Fruit fly (Drosophila melanogaster): ENCODE results near the gene kek5.

kek5 gene

DNA sequence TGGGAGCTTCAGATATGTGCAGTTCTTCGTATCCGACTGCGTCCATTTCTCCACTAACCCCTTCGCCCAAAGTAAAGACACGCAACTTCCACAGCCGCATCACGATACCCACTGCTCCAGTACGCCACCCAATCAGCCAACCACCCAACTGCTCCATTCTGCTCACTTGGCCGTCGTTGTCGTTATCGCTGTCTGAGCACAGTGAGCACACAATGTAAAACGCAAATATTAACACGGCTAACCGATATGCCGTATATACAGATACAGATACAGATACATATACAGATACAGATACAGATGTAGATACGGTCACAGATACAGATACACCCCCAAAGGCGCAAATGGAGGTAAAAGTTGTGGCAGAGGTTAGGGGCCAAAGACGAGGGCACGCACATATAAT is 22.5 kb downstream of the kek5 start (continued):
- TF ChIP-seq croc (GFP tag; conservative IDR thresholded peaks at IDR 0.05) (no peak), CG7987 (GFP tag; optimal IDR thresholded peaks at IDR 0.05) (peak; percentile 19), CG2678 (tag; optimal IDR thresholded peaks at IDR 0.05) (peak; percentile 7), HLH3B (GFP tag; IDR thresholded peaks at IDR 0.05) (no peak), CG4707 (GFP tag; optimal IDR thresholded peaks at IDR 0.05) (no peak), CG18619 (GFP tag; optimal IDR thresholded peaks at IDR 0.05) (no peak), Ptx1 (GFP tag; IDR thresholded peaks at IDR 0.05) (no peak), trh (GFP tag; optimal IDR thresholded peaks at IDR 0.05) (no peak), CG1647 (GFP tag; optimal IDR thresholded peaks at IDR 0.05) (no peak), gcm2 (GFP tag; optimal IDR thresholded peaks at IDR 0.05) (no peak), Max (GFP tag; optimal IDR thresholded peaks at IDR 0.05) (no peak), aop (GFP tag; IDR thresholded peaks at IDR 0.05) (no peak), fu2 (GFP tag; optimal IDR thresholded peaks at IDR 0.05) (no peak), CG8359 (GFP tag; optimal IDR thresholded peaks at IDR 0.05; ENCODE audit: borderline replicate concordance) (no peak), CG17328 (GFP tag; IDR thresholded peaks at IDR 0.05) (no peak), ac (GFP tag; optimal IDR thresholded peaks at IDR 0.05) (no peak), usp (GFP tag; optimal IDR thresholded peaks at IDR 0.05) (no peak), Hr39 (optimal IDR thresholded peaks at IDR 0.05) (no peak), dimm (GFP tag; IDR thresholded peaks at IDR 0.05) (no peak), CG4730 (GFP tag; IDR thresholded peaks at IDR 0.05) (no peak), D19A (tag; optimal IDR thresholded peaks at IDR 0.05) (no peak), CG15514 (GFP tag; optimal IDR thresholded peaks at IDR 0.05) (no peak), dan (GFP tag; IDR thresholded peaks at IDR 0.05) (no peak), slou (GFP tag; optimal IDR thresholded peaks at IDR 0.05) (no peak), chm (GFP tag; IDR thresholded peaks at IDR 0.05) (0 out of 2 replicates have a peak, but pooled peaks have one; percentile 13), CG7928 (GFP tag; optimal IDR thresholded peaks at IDR 0.05) (no peak), eve (GFP tag; optimal IDR thresholded peaks at IDR 0.05) (no peak), CG17359 (tag; optimal IDR thresholded peaks at IDR 0.05) (peak; percentile 13), az2 (GFP tag; optimal IDR thresholded peaks at IDR 0.05) (no peak), CG17385 (GFP tag; optimal IDR thresholded peaks at IDR 0.05) (peak; percentile 20), nerfin-2 (GFP tag; IDR thresholded peaks at IDR 0.05; ENCODE audit: partially characterized antibody) (no peak), fd96Cb (tag; optimal IDR thresholded peaks at IDR 0.05) (no peak), mld (GFP tag; IDR thresholded peaks at IDR 0.05; ENCODE audit: partially characterized antibody) (no peak), CG11560 (tag; IDR thresholded peaks at IDR 0.05) (no peak), CG10565 (GFP tag; optimal IDR thresholded peaks at IDR 0.05) (no peak), Poxn (GFP tag; IDR thresholded peaks at IDR 0.05) (no peak), CG8281 (tag; optimal IDR thresholded peaks at IDR 0.05) (no peak), z (GFP tag; IDR thresholded peaks at IDR 0.05) (no peak), bsh (GFP tag; optimal IDR thresholded peaks at IDR 0.05) (no peak), CG12104 (GFP tag; optimal IDR thresholded peaks at IDR 0.05) (no peak), Eip74EF (GFP tag; optimal IDR thresholded peaks at IDR 0.05) (no peak), fd102C (GFP tag; optimal IDR thresholded peaks at IDR 0.05) (peak; percentile 5), pho (GFP tag; optimal IDR thresholded peaks at IDR 0.05) (no peak), ssp (GFP tag; IDR thresholded peaks at IDR 0.05) (no peak), caup (GFP tag; optimal IDR thresholded peaks at IDR 0.05; ENCODE audit: severe bottlenecking) (no peak), Dbx (GFP tag; IDR thresholded peaks at IDR 0.05) (no peak), klu (GFP tag; IDR thresholded peaks at IDR 0.05) (no peak), cato (GFP tag; optimal IDR thresholded peaks at IDR 0.05; ENCODE audit: borderline replicate concordance) (no peak), CG3847 (GFP tag; IDR thresholded peaks at IDR 0.05) (no peak), zen2 (GFP tag; IDR thresholded peaks at IDR 0.05; ENCODE audit: partially characterized antibody) (no peak), CG8089 (GFP tag; optimal IDR thresholded peaks at IDR 0.05) (no peak), wek (GFP tag; optimal IDR thresholded peaks at IDR 0.05) (peak; percentile 54)

All from whole organism, embryonic.